Fruit fly (Drosophila melanogaster): Measurements from ENCODE around the gene mRpS6.

- TF ChIP-seq usp (GFP tag; optimal IDR thresholded peaks at IDR 0.05) (no peak), pan (optimal IDR thresholded peaks at IDR 0.05) (no peak)
Measured at dm6 chr3L:4341078-4341477, 23.3 kb upstream of the mRpS6 start.

Measured in whole organism.